Worm (Caenorhabditis elegans): ENCODE data around the gene nas-28.
"Not testable (repeated sequence)": the region's sequence is repeated elsewhere in the genome, so short reads cannot be mapped to it uniquely, and the experiment has no call there.

DNA sequence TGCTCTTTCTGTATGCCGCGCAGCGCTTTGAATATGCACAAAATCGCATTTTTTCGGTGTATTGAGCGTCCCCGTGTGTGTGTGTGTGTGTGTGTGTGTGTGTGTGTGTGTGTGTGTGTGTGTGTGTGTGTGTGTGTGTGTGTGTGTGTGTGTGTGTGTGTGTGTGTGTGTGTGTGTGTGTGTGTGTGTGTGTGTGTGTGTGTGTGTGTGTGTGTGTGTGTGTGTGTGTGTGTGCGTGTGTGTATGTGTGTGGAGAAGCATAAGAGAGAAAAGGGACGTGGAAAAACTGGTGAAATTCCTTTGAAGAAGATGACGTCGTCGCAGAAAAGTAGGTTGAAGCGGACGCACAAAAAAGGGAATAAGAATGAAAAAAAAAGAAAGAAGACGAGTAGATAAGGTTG, 49.6 kb downstream of the nas-28 start:
- 0 out of 2 replicates have a peak, but pooled peaks have one; percentile 14 for TF ChIP-seq tbx-11 (GFP tag; IDR thresholded peaks at IDR 0.05)
- not testable (repeated sequence) for TF ChIP-seq tra-4 (tag; optimal IDR thresholded peaks at IDR 0.05); ceh-13 (GFP tag; optimal IDR thresholded peaks at IDR 0.05)
